Worm (Caenorhabditis elegans): ENCODE results near the gene F35B12.10.
A peak's percentile ranks its signal among the peaks of the same experiment; 100 is the strongest.

Gene F35B12.10

ce11 chrV:11674594-11675579 is 45.8 kb upstream of the F35B12.10 start:
- TF ChIP-seq Y105C5A.15 (GFP tag; IDR thresholded peaks at IDR 0.05) (no peak), daf-16 (GFP tag; optimal IDR thresholded peaks at IDR 0.05) (no peak), daf-16 (tag; optimal IDR thresholded peaks at IDR 0.05) (no peak), ctbp-1 (GFP tag; IDR thresholded peaks at IDR 0.05) (0 out of 2 replicates have a peak, but pooled peaks have one; percentile 22), pqm-1 (tag; optimal IDR thresholded peaks at IDR 0.05) (peak; percentile 42), nhr-6 (tag; optimal IDR thresholded peaks at IDR 0.05) (peak; percentile 24), hlh-30 (tag; optimal IDR thresholded peaks at IDR 0.05; ENCODE audit: insufficient read depth) (peak; percentile 51), pha-4 (GFP tag; IDR thresholded peaks at IDR 0.05) (no peak), pha-4 (tag; optimal IDR thresholded peaks at IDR 0.05) (peak; percentile 84), unc-62 (GFP tag; optimal IDR thresholded peaks at IDR 0.05 in 1 of 2) (peak in 1 of 2 experiments; percentile 69), unc-62 (tag; optimal IDR thresholded peaks at IDR 0.05) (no peak), nhr-28 (tag; optimal IDR thresholded peaks at IDR 0.05) (no peak), fkh-10 (GFP tag; optimal IDR thresholded peaks at IDR 0.05) (peak; percentile 78), hlh-11 (tag; optimal IDR thresholded peaks at IDR 0.05) (peak; percentile 49)

- TF ChIP-seq unc-39 (tag; optimal IDR thresholded peaks at IDR 0.05) (no peak), nhr-6 (tag; optimal IDR thresholded peaks at IDR 0.05) (peak; percentile 35), zfp-3 (GFP tag; conservative IDR thresholded peaks at IDR 0.05) (no peak), hlh-11 (tag; optimal IDR thresholded peaks at IDR 0.05) (peak; percentile 31), nhr-28 (tag; optimal IDR thresholded peaks at IDR 0.05) (peak; percentile 32), aha-1 (tag) (peak; percentile 77), zfp-2 (tag; optimal IDR thresholded peaks at IDR 0.05) (no peak)
These were observed 44.8 kb upstream of the F35B12.10 start for ce11 chrV:11673746-11674365.

- no peak for TF ChIP-seq lin-39 (tag; optimal IDR thresholded peaks at IDR 0.05)
- TF ChIP-seq Y48G9A.11 (GFP tag; IDR thresholded peaks at IDR 0.05) = no peak
- no peak for TF ChIP-seq snpc-1.2 (GFP tag; IDR thresholded peaks at IDR 0.05)
- TF ChIP-seq R02D3.7 (tag; optimal IDR thresholded peaks at IDR 0.05) = no peak
- TF ChIP-seq lin-15B (tag; optimal IDR thresholded peaks at IDR 0.05) = no peak
- no peak for TF ChIP-seq hlh-11 (tag; optimal IDR thresholded peaks at IDR 0.05)
These were observed 43.4 kb upstream of the F35B12.10 start, which contains the start of gene lgc-44 for ce11 chrV:11672497-11672896. Gene lgc-44, minus strand, starts transcription at chrV:11672597.

ce11 chrV:11667176-11667575 is 38.1 kb upstream of the F35B12.10 start, which contains the start of gene F46F3.3:
Gene F46F3.3, plus strand, starts transcription at chrV:11667476.
- TF ChIP-seq unc-62 (GFP tag; optimal IDR thresholded peaks at IDR 0.05 in 1 of 2) = peak in 1 of 2 experiments; percentile 17
- TF ChIP-seq unc-62 (tag; optimal IDR thresholded peaks at IDR 0.05) = no peak
- TF ChIP-seq hmg-1.1 (GFP tag; IDR thresholded peaks at IDR 0.05) = no peak

ce11 chrV:11664875-11665384 is 35.9 kb upstream of the F35B12.10 start, which contains the start of gene ceh-27:
Gene ceh-27, minus strand, starts transcription at chrV:11665102.
- TF ChIP-seq lim-7 (GFP tag; IDR thresholded peaks at IDR 0.05) (0 out of 2 replicates have a peak, but pooled peaks have one; percentile 10), ctbp-1 (GFP tag; IDR thresholded peaks at IDR 0.05) (no peak), egl-27 (tag; optimal IDR thresholded peaks at IDR 0.05) (no peak), tag-97 (GFP tag; IDR thresholded peaks at IDR 0.05) (no peak), spr-1 (tag; optimal IDR thresholded peaks at IDR 0.05) (no peak), fkh-10 (GFP tag; optimal IDR thresholded peaks at IDR 0.05) (peak; percentile 52), attf-4 (tag; optimal IDR thresholded peaks at IDR 0.05) (no peak), ceh-44 (GFP tag; IDR thresholded peaks at IDR 0.05) (no peak), nhr-42 (GFP tag; IDR thresholded peaks at IDR 0.05) (no peak), F10B5.3 (tag; optimal IDR thresholded peaks at IDR 0.05) (no peak), zip-2 (tag; optimal IDR thresholded peaks at IDR 0.05) (no peak)

Measured in whole organism, L4 larva.